Fruit fly (Drosophila melanogaster) whole organism, pupa: ENCODE results near the gene comm.

Experiments
- CG10348 ChIP-seq: fragments of 200-800 bp; sonication (Bioruptor generic); IDR thresholded peaks from 2 replicates; pipeline ENCODE4 v1.3.6; 2022; ENCODE audit warnings: missing biosample characterization, missing genetic modification characterization
- CG12605 ChIP-seq: fragments of 200-800 bp; sonication (Bioruptor generic); IDR thresholded peaks from 2 replicates; pipeline ENCODE4 v1.3.6; 2022; ENCODE audit warnings: missing biosample characterization, missing genetic modification characterization
- CG13204 ChIP-seq: fragments of 200-800 bp; sonication (Bioruptor generic); optimal IDR thresholded peaks from 2 replicates; lab custom pipeline; 2018; ENCODE audit warnings: missing biosample characterization, mild to moderate bottlenecking, missing genetic modification characterization, moderate library complexity
- CG14655 ChIP-seq: fragments of 200-800 bp; sonication (Bioruptor generic); optimal IDR thresholded peaks from 3 replicates; lab custom pipeline; 2017; ENCODE audit warnings: mild to moderate bottlenecking, missing biosample characterization, missing genetic modification reagents, missing genetic modification characterization
- CG15710 ChIP-seq: fragments of 200-800 bp; sonication (Bioruptor generic); optimal IDR thresholded peaks from 2 replicates; lab custom pipeline; 2018; ENCODE audit warnings: missing biosample characterization, mild to moderate bottlenecking, missing genetic modification characterization, moderate library complexity
- CG17806 ChIP-seq: fragments of 200-800 bp; sonication (Bioruptor generic); optimal IDR thresholded peaks from 2 replicates; lab custom pipeline; 2018; ENCODE audit warnings: missing biosample characterization, mild to moderate bottlenecking, missing genetic modification characterization, moderate library complexity
- CG32121 ChIP-seq: fragments of 200-800 bp; sonication (Bioruptor generic); IDR thresholded peaks from 2 replicates; pipeline ENCODE4 v1.3.6; 2022; ENCODE audit warnings: missing biosample characterization, missing genetic modification characterization
- CG34367 ChIP-seq: fragments of 200-800 bp; sonication (Bioruptor generic); optimal IDR thresholded peaks from 2 replicates; lab custom pipeline; 2018; ENCODE audit warnings: missing biosample characterization, mild to moderate bottlenecking, missing genetic modification characterization
- CG4496 ChIP-seq: fragments of 200-800 bp; sonication (Bioruptor generic); IDR thresholded peaks from 3 replicates; pipeline ENCODE4 v1.3.6; 2022; ENCODE audit warnings: missing biosample characterization, missing genetic modification characterization
- CG8159 ChIP-seq: fragments of 200-800 bp; sonication (Bioruptor generic); optimal IDR thresholded peaks from 3 replicates; lab custom pipeline; 2018; ENCODE audit warnings: missing biosample characterization, mild to moderate bottlenecking, missing genetic modification characterization, moderate library complexity
- CG8301 ChIP-seq: fragments of 200-800 bp; sonication (Bioruptor generic); optimal IDR thresholded peaks from 2 replicates; lab custom pipeline; 2018; ENCODE audit warnings: missing biosample characterization, mild to moderate bottlenecking, missing genetic modification characterization
- CG9948 ChIP-seq: fragments of 200-800 bp; sonication (Bioruptor generic); optimal IDR thresholded peaks from 2 replicates; lab custom pipeline; 2018; ENCODE audit warnings: missing biosample characterization, mild to moderate bottlenecking, missing genetic modification characterization, moderate library complexity
- D1 ChIP-seq: fragments of 200-800 bp; sonication (Bioruptor generic); optimal IDR thresholded peaks from 2 replicates; lab custom pipeline; 2018; ENCODE audit warnings: missing biosample characterization, mild to moderate bottlenecking, missing genetic modification characterization, moderate library complexity
- EcR ChIP-seq: fragments of 200-800 bp; sonication (Bioruptor generic); optimal IDR thresholded peaks from 3 replicates; lab custom pipeline; 2019; ENCODE audit warnings: missing biosample characterization, missing genetic modification characterization, mild to moderate bottlenecking, moderate library complexity, missing genetic modification reagents
- Ets98B ChIP-seq: fragments of 200-800 bp; sonication (Bioruptor generic); IDR thresholded peaks from 2 replicates; pipeline ENCODE4 v1.3.6; 2022; ENCODE audit warnings: missing biosample characterization, missing genetic modification characterization
- Pif1B ChIP-seq: fragments of 200-800 bp; sonication (Bioruptor generic); optimal IDR thresholded peaks from 3 replicates; lab custom pipeline; 2016; ENCODE audit warnings: missing biosample characterization, missing genetic modification characterization
- Snoo ChIP-seq: fragments of 200-800 bp; sonication (Bioruptor generic); optimal IDR thresholded peaks from 3 replicates; lab custom pipeline; 2017; ENCODE audit warnings: missing biosample characterization, mild to moderate bottlenecking, missing genetic modification characterization, inconsistent platforms
- fd96Ca ChIP-seq: fragments of 200-800 bp; sonication (Bioruptor generic); IDR thresholded peaks from 3 replicates; pipeline ENCODE4 v1.3.6; 2022; ENCODE audit warnings: missing biosample characterization, missing genetic modification characterization
- gl ChIP-seq: fragments of 200-800 bp; sonication (Bioruptor generic); optimal IDR thresholded peaks from 2 replicates; lab custom pipeline; 2018; ENCODE audit warnings: missing biosample characterization, mild to moderate bottlenecking, missing genetic modification characterization
- rn ChIP-seq: fragments of 200-800 bp; sonication (Bioruptor generic); IDR thresholded peaks from 2 replicates; pipeline ENCODE4 v1.3.6; 2022; ENCODE audit warnings: missing biosample characterization, missing genetic modification characterization

comm gene

DNA sequence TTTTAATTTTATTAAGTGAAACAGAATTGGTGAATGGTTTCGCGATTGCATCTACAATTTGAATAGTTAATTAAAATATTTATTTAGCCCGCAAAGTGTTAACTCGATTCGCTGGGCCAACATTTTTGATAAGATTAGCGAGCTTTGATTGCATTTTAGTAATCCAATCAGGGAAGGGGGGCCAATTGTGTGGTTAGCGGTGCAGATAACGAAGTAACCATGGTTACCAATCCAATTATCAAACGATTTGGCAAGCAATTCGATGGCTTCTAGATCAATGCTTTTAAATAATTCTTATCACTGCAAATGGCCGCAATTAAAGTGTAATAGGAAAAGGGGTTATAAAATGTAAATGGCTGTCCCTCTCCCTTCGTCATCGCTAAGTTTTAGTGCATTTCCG is 35.8 kb downstream of the comm start:
- TF ChIP-seq Snoo (no peak), CG12605 (GFP tag; lab: Robert Waterston, UW) (no peak), CG32121 (GFP tag; lab: Robert Waterston, UW) (no peak), EcR (GFP tag; lab: Kevin White, UChicago) (no peak), Ets98B (GFP tag; lab: Robert Waterston, UW) (no peak), CG10348 (GFP tag; lab: Robert Waterston, UW) (no peak), D1 (no peak), CG34367 (tag; lab: Kevin White, UChicago) (no peak), CG15710 (tag; lab: Kevin White, UChicago) (no peak), rn (GFP tag; lab: Robert Waterston, UW) (no peak), Pif1B (GFP tag; lab: Kevin White, UChicago) (no peak), fd96Ca (GFP tag; lab: Robert Waterston, UW) (no peak)

DNA sequence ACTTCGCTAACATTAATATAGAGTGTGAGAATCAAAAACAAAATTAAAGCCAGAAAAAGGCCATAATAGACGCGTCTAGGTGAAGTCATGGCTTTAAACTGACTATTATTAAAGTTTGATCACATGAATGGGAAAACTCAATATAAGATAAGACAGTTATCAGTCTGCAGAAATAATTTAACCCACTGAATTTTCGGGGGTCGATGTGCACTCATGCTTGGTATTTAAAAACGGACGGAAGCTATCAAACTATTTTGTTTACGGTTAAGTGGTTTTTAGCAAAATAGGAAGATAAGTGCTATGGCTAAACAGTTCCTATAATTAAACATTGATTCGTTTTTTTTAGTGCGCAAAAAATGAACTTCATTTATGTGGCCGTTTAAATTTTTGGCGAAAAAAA is 36.3 kb downstream of the comm start, which contains the start of gene CG34451:
TSS of gene CG34451 (minus strand) at position 101 of the 400 bp plus-strand sequence.
- no peak for TF ChIP-seq CG17806 (tag; lab: Kevin White, UChicago)
- no peak for TF ChIP-seq gl
- no peak for TF ChIP-seq CG8301 (tag; lab: Kevin White, UChicago)
- no peak for TF ChIP-seq CG10348 (GFP tag; lab: Robert Waterston, UW)
- TF ChIP-seq CG15710 (tag; lab: Kevin White, UChicago), result no peak
- TF ChIP-seq CG4496, result no peak
- TF ChIP-seq, all 21 proteins: peak for 0

DNA sequence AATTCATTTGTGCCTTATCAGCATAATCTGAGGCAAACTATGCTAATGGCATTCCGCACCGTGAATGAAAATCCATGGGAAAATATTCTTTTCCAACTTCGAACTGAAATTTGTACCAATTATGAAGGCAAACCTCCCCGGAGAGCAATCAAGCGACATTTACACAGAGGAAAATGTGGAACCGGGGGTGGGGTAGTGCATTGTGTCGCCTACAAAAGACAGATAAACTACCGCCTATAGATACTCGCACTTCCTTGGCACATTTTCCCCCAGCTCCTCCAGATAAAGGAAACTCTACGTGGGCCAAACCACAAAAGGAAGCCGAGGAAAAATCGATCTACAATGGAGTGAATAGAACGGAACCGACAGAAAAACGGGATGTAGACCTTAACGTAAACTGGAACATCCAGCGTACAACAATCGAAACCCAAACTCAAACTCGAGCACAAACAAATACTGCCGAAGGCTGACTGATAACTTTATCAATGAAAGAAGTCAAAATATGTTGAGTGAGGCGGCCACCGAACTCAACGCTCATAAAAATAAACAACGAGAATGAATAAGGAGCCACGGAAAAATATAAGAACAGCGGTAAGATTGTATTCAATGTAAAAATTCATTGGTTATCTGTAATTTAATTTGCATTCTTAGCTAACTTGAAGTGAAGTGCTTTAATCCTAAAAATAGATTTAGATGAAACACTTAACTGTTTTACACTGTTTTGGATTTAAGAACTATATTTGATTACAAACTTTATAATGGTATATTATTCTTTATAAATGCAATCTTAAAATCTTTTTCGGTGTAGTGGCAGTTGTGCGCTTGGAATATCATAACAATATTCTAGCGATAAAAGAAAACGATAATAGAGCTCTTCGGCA is 37.3 kb downstream of the comm start:
- peak; percentile 39 for TF ChIP-seq EcR (GFP tag; lab: Kevin White, UChicago)
- no peak for TF ChIP-seq CG17806 (tag; lab: Kevin White, UChicago)

DNA sequence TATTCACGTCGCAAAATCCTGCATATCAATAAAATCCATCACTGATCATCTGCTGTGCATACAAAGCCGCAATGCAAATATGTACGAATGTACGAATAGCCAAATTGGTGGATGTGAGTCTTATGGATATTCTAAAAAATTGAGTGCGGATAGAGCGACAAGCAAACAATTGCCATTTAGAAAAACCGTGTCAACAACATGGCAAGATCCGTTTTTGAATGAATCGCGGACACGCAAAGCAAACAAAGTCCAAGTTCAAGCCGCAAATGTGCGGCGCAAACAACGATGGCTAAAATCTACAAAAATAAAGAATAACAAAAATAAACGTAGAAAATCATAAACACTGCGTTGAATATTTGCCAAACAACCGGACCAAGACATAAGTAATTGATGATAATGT is 38.7 kb downstream of the comm start:
- no peak for TF ChIP-seq fd96Ca (GFP tag; lab: Robert Waterston, UW)
- no peak for TF ChIP-seq CG9948 (tag; lab: Kevin White, UChicago)
- TF ChIP-seq CG15710 (tag; lab: Kevin White, UChicago), result no peak
- TF ChIP-seq CG12605 (GFP tag; lab: Robert Waterston, UW), result no peak
- TF ChIP-seq CG32121 (GFP tag; lab: Robert Waterston, UW), result no peak
- TF ChIP-seq CG4496, result no peak

DNA sequence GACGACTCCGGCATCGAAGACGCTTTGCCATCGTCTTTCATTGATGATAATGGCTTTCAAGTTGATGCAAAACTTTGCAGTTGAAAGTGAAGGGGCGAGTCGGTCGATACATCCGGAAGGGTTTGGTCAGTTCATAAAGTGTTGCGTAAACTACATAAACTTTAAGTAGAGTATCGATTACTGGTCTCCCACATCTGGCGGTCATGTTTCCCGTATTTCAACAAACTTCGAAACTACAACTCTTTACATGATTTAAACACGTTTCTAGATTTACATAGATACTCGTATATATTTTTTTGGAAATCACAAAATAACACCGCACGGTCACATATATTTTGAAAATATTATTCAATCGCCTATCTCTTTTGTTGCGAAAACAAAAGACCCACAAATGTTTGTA is 40.4 kb downstream of the comm start, which contains the start of gene CG34452:
TSS of gene CG34452 (minus strand) at position 101 of the 400 bp plus-strand sequence.
- TF ChIP-seq Pif1B (GFP tag; lab: Kevin White, UChicago) (no peak), CG34367 (tag; lab: Kevin White, UChicago) (no peak), Ets98B (GFP tag; lab: Robert Waterston, UW) (no peak), Snoo (no peak), CG15710 (tag; lab: Kevin White, UChicago) (no peak), rn (GFP tag; lab: Robert Waterston, UW) (no peak), fd96Ca (GFP tag; lab: Robert Waterston, UW) (no peak), EcR (GFP tag; lab: Kevin White, UChicago) (no peak), gl (no peak), CG12605 (GFP tag; lab: Robert Waterston, UW) (no peak)
- TF ChIP-seq, all 21 proteins: peak for 0

DNA sequence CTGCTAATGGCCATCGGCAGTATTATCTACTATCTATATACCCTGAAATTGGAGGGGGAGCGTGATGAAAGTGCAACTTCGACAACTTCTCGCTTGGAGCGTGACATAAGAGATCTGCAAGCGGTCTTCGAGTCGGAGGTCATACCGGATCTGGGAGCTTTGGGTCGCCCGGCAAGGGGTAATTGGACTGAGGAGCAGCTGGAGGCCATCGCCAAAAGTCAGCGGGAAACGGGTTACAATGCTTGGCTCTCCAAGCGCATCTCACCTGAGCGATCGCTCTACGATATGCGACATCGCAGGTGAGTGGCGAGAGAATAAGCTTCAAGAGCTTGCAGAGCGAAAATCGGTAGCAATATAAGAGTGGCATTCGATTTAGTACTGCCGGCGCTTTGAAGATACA is 44.2 kb downstream of the comm start:
- TF ChIP-seq CG13204 (GFP tag; lab: Kevin White, UChicago), result peak; percentile 51
- no peak for TF ChIP-seq CG12605 (GFP tag; lab: Robert Waterston, UW)

DNA sequence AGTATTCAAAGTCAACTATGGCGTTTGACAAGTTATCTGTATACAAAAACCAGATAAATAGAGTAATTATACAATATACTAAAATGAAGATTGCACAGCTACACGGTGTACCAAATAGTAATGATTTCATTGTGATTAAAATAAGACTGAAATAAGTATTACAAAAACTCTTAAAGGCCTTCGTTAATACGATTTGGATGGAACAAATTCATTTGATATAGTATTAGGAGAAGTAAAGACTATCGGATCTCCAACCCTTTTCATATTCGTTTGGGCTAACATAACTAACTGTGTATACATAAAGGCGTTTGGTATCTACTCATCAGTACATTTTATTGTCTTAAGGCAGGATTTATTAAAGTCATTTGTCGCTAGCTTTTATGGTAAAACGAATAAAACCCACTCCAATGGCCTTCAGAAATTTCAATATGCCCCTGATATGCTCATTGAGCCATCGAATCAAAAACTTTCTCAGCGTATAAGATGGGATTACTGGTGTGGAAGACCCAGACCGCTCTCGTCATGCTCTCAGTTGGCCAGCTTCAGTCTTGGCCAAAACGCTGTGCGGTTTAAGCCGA is 44.8 kb downstream of the comm start, which contains the start of the genes CG7579 and Pgant8:
TSS of gene CG7579 (minus strand) at position 101 of the 578 bp plus-strand sequence.
TSS of gene Pgant8 (plus strand) at position 528 of the 578 bp plus-strand sequence.
- TF ChIP-seq CG8159 (tag; lab: Kevin White, UChicago) (no peak), CG32121 (GFP tag; lab: Robert Waterston, UW) (no peak), CG34367 (tag; lab: Kevin White, UChicago) (no peak), CG10348 (GFP tag; lab: Robert Waterston, UW) (no peak), fd96Ca (GFP tag; lab: Robert Waterston, UW) (no peak), D1 (no peak), Pif1B (GFP tag; lab: Kevin White, UChicago) (no peak), CG9948 (tag; lab: Kevin White, UChicago) (no peak), CG4496 (no peak), CG15710 (tag; lab: Kevin White, UChicago) (no peak), CG17806 (tag; lab: Kevin White, UChicago) (no peak), CG8301 (tag; lab: Kevin White, UChicago) (no peak), Ets98B (GFP tag; lab: Robert Waterston, UW) (no peak), CG13204 (GFP tag; lab: Kevin White, UChicago) (no peak), rn (GFP tag; lab: Robert Waterston, UW) (no peak), CG14655 (GFP tag; lab: Kevin White, UChicago) (no peak)
